Fruit fly (Drosophila melanogaster): ENCODE results near the gene CG15452.

dm6 chrX:20756938-20757337 lies 11.2 kb upstream of the CG15452 start:
- TF ChIP-seq Dll (optimal IDR thresholded peaks at IDR 0.05) (no peak), CG8478 (optimal IDR thresholded peaks at IDR 0.05) (no peak)
